Worm (Caenorhabditis elegans) whole organism, midembryonic: ENCODE measurements around the gene icln-1.

Experiments
- flt-1 ChIP-seq: fragments of 200-800 bp; sonication (Bioruptor generic); IDR thresholded peaks from 2 replicates; pipeline ENCODE4 v1.3.6; 2022; ENCODE audit warnings: missing genetic modification characterization, missing compliant biosample characterization
- klf-2 ChIP-seq: fragments of 200-800 bp; sonication (Bioruptor generic); conservative IDR thresholded peaks from 2 replicates; pipeline ENCODE4 v1.3.6; 2022; ENCODE audit warnings: missing genetic modification reagents, missing genetic modification characterization, missing compliant biosample characterization
- tab-1 ChIP-seq: fragments of 200-800 bp; sonication (Bioruptor generic); IDR thresholded peaks from 2 replicates; pipeline ENCODE4 v1.3.6; 2022; ENCODE audit warnings: missing genetic modification characterization, missing compliant biosample characterization
- ztf-23 ChIP-seq: fragments of 200-800 bp; sonication (Bioruptor generic); IDR thresholded peaks from 2 replicates; pipeline ENCODE4 v1.3.6; 2022; ENCODE audit warnings: missing genetic modification reagents, missing genetic modification characterization, missing compliant biosample characterization

- no peak for TF ChIP-seq flt-1 (GFP tag; lab: Robert Waterston, UW)
- no peak for TF ChIP-seq klf-2 (GFP tag; lab: Robert Waterston, UW)
- TF ChIP-seq tab-1: no peak
- TF ChIP-seq ztf-23 (GFP tag; lab: Robert Waterston, UW): no peak
Observed at ce11 chrIV:9108631-9109030, 13.2 kb upstream of the icln-1 start, which contains the start of gene aly-1.
